Fruit fly (Drosophila melanogaster) whole organism: ENCODE results near the gene Vago.

ENCODE experiments used
- CG8478 ChIP-seq: fragments of >200 bp; optimal IDR thresholded peaks from 2 replicates; lab custom pipeline; 2018; ENCODE audit warnings: inconsistent platforms
- psq ChIP-seq: fragments of >200 bp; optimal IDR thresholded peaks from 2 replicates; lab custom pipeline; 2017

DNA sequence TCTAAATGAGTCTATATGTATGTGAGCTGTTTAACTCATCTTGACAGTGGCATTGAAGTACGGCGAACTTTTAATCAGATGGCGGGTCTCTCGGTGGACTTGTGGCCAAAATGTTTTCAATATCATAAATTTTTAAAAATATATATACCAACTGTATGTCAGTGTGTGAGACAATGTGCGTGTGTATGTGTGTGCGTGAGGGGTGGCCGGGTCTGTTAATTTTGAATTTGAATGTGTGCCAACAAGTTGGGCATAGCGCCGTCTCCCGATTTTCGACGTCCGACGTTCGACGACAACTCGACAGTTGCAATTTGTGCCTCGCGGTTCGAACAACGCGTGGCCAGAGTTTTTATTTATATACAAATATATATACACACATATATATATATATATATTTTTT is 44.6 kb upstream of the Vago start, which contains the start of gene SmydA-4:
- no peak for TF ChIP-seq CG8478 (lab: Kevin White, UChicago)
- TF ChIP-seq psq (lab: Kevin White, UChicago) = no peak
